Fruit fly (Drosophila melanogaster): ENCODE measurements around the gene CG14628.

dm6 chrX:1175993-1176392, 30.5 kb downstream of the CG14628 start, which contains the start of gene CG11384:
- TF ChIP-seq pad (GFP tag; optimal IDR thresholded peaks at IDR 0.05): no peak
- no peak for TF ChIP-seq bab1 (GFP tag; optimal IDR thresholded peaks at IDR 0.05)
- TF ChIP-seq kay (GFP tag; ENCODE audit: borderline replicate concordance): no peak
- no peak for TF ChIP-seq Crg-1 (GFP tag; optimal IDR thresholded peaks at IDR 0.05)
- no peak for TF ChIP-seq CG7101 (tag; optimal IDR thresholded peaks at IDR 0.05)
- no peak for TF ChIP-seq toe (GFP tag; optimal IDR thresholded peaks at IDR 0.05)
- no peak for TF ChIP-seq ovo (GFP tag; optimal IDR thresholded peaks at IDR 0.05)
- TF ChIP-seq CG7045 (GFP tag; optimal IDR thresholded peaks at IDR 0.05): no peak
- no peak for TF ChIP-seq CG11617 (GFP tag; optimal IDR thresholded peaks at IDR 0.05)

Data from whole organism, adult.